Worm (Caenorhabditis elegans): Measurements from ENCODE around the gene R09E10.8.

Gene R09E10.8

ce11 chrIV:10302203-10302602 is 8.0 kb downstream of the R09E10.8 start, which contains the start of gene R09E10.5:
Gene R09E10.5, minus strand, starts transcription at chrIV:10302303.
- TF ChIP-seq nhr-12 (tag; optimal IDR thresholded peaks at IDR 0.05) (no peak), R02D3.7 (tag; optimal IDR thresholded peaks at IDR 0.05) (no peak), lsy-2 (tag; optimal IDR thresholded peaks at IDR 0.05) (no peak), egl-27 (tag; optimal IDR thresholded peaks at IDR 0.05) (no peak), nhr-23 (tag; optimal IDR thresholded peaks at IDR 0.05) (no peak), lin-13 (GFP tag; optimal IDR thresholded peaks at IDR 0.05) (no peak), sma-3 (GFP tag; optimal IDR thresholded peaks at IDR 0.05) (no peak), ztf-1 (GFP tag; conservative IDR thresholded peaks at IDR 0.05) (no peak), nhr-129 (tag; optimal IDR thresholded peaks at IDR 0.05) (no peak), nhr-11 (tag; optimal IDR thresholded peaks at IDR 0.05) (no peak), skn-1 (tag; optimal IDR thresholded peaks at IDR 0.05) (no peak), mab-5 (tag; optimal IDR thresholded peaks at IDR 0.05) (no peak), crh-2 (tag; optimal IDR thresholded peaks at IDR 0.05) (no peak), elt-1 (tag; optimal IDR thresholded peaks at IDR 0.05) (no peak), snpc-4 (tag; optimal IDR thresholded peaks at IDR 0.05) (no peak), unc-39 (tag; optimal IDR thresholded peaks at IDR 0.05) (no peak), sem-4 (tag; optimal IDR thresholded peaks at IDR 0.05) (no peak), C34F6.9 (tag; optimal IDR thresholded peaks at IDR 0.05) (no peak)

- TF ChIP-seq lsy-2 (tag; optimal IDR thresholded peaks at IDR 0.05) (no peak), unc-62 (GFP tag; optimal IDR thresholded peaks at IDR 0.05) (no peak), mab-5 (tag; optimal IDR thresholded peaks at IDR 0.05) (no peak), F13H6.1 (tag; optimal IDR thresholded peaks at IDR 0.05) (no peak), C34F6.9 (tag; optimal IDR thresholded peaks at IDR 0.05) (no peak)
Observed at ce11 chrIV:10296036-10296435, 14.2 kb downstream of the R09E10.8 start.

- TF ChIP-seq ztf-1 (GFP tag; conservative IDR thresholded peaks at IDR 0.05), result no peak
- peak; percentile 47 for TF ChIP-seq ztf-4 (tag; optimal IDR thresholded peaks at IDR 0.05)
- TF ChIP-seq sem-4 (tag; optimal IDR thresholded peaks at IDR 0.05), result no peak
- TF ChIP-seq nhr-237 (tag; optimal IDR thresholded peaks at IDR 0.05), result no peak
- TF ChIP-seq alr-1 (tag; optimal IDR thresholded peaks at IDR 0.05), result no peak
Observed at ce11 chrIV:10295084-10295483, 15.1 kb downstream of the R09E10.8 start, which contains the start of gene R09E10.13. Gene R09E10.13, minus strand, starts transcription at chrIV:10295144.

- TF ChIP-seq alr-1 (tag; optimal IDR thresholded peaks at IDR 0.05) (no peak), ztf-1 (GFP tag; conservative IDR thresholded peaks at IDR 0.05) (no peak), lsy-2 (tag; optimal IDR thresholded peaks at IDR 0.05) (no peak), mab-5 (tag; optimal IDR thresholded peaks at IDR 0.05) (no peak), mdl-1 (tag; optimal IDR thresholded peaks at IDR 0.05) (no peak), unc-55 (GFP tag; optimal IDR thresholded peaks at IDR 0.05) (no peak), nhr-237 (tag; optimal IDR thresholded peaks at IDR 0.05) (no peak), blmp-1 (tag; optimal IDR thresholded peaks at IDR 0.05; ENCODE audit: insufficient read depth) (no peak), nhr-6 (tag; optimal IDR thresholded peaks at IDR 0.05) (no peak), ceh-16 (tag; optimal IDR thresholded peaks at IDR 0.05) (no peak), dmd-4 (tag; optimal IDR thresholded peaks at IDR 0.05) (no peak), nhr-12 (tag; optimal IDR thresholded peaks at IDR 0.05) (no peak), ztf-11 (tag; optimal IDR thresholded peaks at IDR 0.05) (no peak), unc-62 (GFP tag; optimal IDR thresholded peaks at IDR 0.05) (no peak), nhr-11 (tag; optimal IDR thresholded peaks at IDR 0.05) (no peak), sma-3 (GFP tag; optimal IDR thresholded peaks at IDR 0.05) (no peak), sma-9 (GFP tag; optimal IDR thresholded peaks at IDR 0.05) (no peak), sma-9 (tag; optimal IDR thresholded peaks at IDR 0.05) (no peak), elt-3 (tag; optimal IDR thresholded peaks at IDR 0.05) (no peak), nhr-25 (tag; optimal IDR thresholded peaks at IDR 0.05) (no peak)
Observed at ce11 chrIV:10294030-10294429, 16.2 kb downstream of the R09E10.8 start, which contains the start of gene R09E10.6. Gene R09E10.6, minus strand, starts transcription at chrIV:10294130.

- TF ChIP-seq fos-1 (tag; optimal IDR thresholded peaks at IDR 0.05), result no peak
- TF ChIP-seq dmd-4 (tag; optimal IDR thresholded peaks at IDR 0.05), result no peak
- TF ChIP-seq nhr-10 (tag; optimal IDR thresholded peaks at IDR 0.05), result no peak
- no peak for TF ChIP-seq sma-9 (GFP tag; optimal IDR thresholded peaks at IDR 0.05)
- TF ChIP-seq sma-9 (tag; optimal IDR thresholded peaks at IDR 0.05), result no peak
- TF ChIP-seq nhr-11 (tag; optimal IDR thresholded peaks at IDR 0.05), result no peak
- no peak for TF ChIP-seq ceh-82 (tag; optimal IDR thresholded peaks at IDR 0.05)
- TF ChIP-seq snpc-4 (tag; optimal IDR thresholded peaks at IDR 0.05), result no peak
- no peak for TF ChIP-seq unc-55 (GFP tag; optimal IDR thresholded peaks at IDR 0.05)
- TF ChIP-seq blmp-1 (tag; optimal IDR thresholded peaks at IDR 0.05; ENCODE audit: insufficient read depth), result no peak
- no peak for TF ChIP-seq sma-3 (GFP tag; optimal IDR thresholded peaks at IDR 0.05)
- TF ChIP-seq nhr-237 (tag; optimal IDR thresholded peaks at IDR 0.05), result no peak
- TF ChIP-seq Y55F3AM.14 (GFP tag; optimal IDR thresholded peaks at IDR 0.05), result no peak
- no peak for TF ChIP-seq elt-1 (tag; optimal IDR thresholded peaks at IDR 0.05)
- no peak for TF ChIP-seq lsy-2 (tag; optimal IDR thresholded peaks at IDR 0.05)
- TF ChIP-seq nhr-21 (tag; optimal IDR thresholded peaks at IDR 0.05), result no peak
- TF ChIP-seq nhr-25 (tag; optimal IDR thresholded peaks at IDR 0.05), result no peak
- TF ChIP-seq nhr-12 (tag; optimal IDR thresholded peaks at IDR 0.05), result no peak
Observed at ce11 chrIV:10288575-10288974, 21.7 kb downstream of the R09E10.8 start.
